Fruit fly (Drosophila melanogaster): ENCODE measurements around the gene atk.

The atk gene

DNA sequence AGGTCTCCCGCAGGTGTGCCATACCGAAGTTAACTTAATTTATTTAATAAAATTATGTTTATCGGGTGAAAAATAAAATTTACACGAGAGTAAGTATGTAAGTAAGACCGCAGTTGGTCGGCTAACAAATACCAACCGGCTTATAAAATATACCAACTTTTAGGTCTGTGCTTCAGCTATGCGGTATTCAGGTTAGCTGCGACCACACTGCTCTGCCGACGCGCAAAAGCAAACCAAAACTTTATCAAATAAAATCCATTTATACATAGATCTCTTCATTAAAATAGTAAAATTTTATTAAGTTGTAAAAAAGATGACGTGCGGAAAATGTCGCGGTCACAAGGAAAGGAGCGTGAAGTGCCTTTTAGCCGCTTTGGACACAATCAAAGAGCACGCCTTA, 28.6 kb downstream of the atk start, which contains the start of the genes mRpL15 and CtIP (continued):
- TF ChIP-seq CG17568 (GFP tag; optimal IDR thresholded peaks at IDR 0.05), result no peak
- TF ChIP-seq HLHmδ (GFP tag; optimal IDR thresholded peaks at IDR 0.05), result no peak
- no peak for TF ChIP-seq psq (GFP tag; optimal IDR thresholded peaks at IDR 0.05)
- no peak for TF ChIP-seq ERR (GFP tag; optimal IDR thresholded peaks at IDR 0.05)
- TF ChIP-seq nerfin-1 (tag; optimal IDR thresholded peaks at IDR 0.05), result no peak
- no peak for TF ChIP-seq C15 (GFP tag; IDR thresholded peaks at IDR 0.05)
- TF ChIP-seq sd (tag; optimal IDR thresholded peaks at IDR 0.05), result peak; percentile 53
- no peak for TF ChIP-seq Hsf (GFP tag; optimal IDR thresholded peaks at IDR 0.05)
- TF ChIP-seq bowl (GFP tag; IDR thresholded peaks at IDR 0.05), result no peak
- TF ChIP-seq Adf1 (GFP tag; IDR thresholded peaks at IDR 0.05), result 0 out of 2 replicates have a peak, but pooled peaks have one; percentile 31
- no peak for TF ChIP-seq cato (GFP tag; optimal IDR thresholded peaks at IDR 0.05; ENCODE audit: borderline replicate concordance)
- TF ChIP-seq emc (GFP tag; optimal IDR thresholded peaks at IDR 0.05), result no peak
- TF ChIP-seq CG14965 (GFP tag; optimal IDR thresholded peaks at IDR 0.05; ENCODE audit: borderline replicate concordance), result no peak
- no peak for TF ChIP-seq corto (GFP tag; optimal IDR thresholded peaks at IDR 0.05)
- TF ChIP-seq CG34224 (GFP tag; IDR thresholded peaks at IDR 0.05; ENCODE audit: partially characterized antibody), result peak; percentile 26; the same call in 1 of the 3 replicates
- no peak for TF ChIP-seq CG7839 (tag; optimal IDR thresholded peaks at IDR 0.05)
- peak; percentile 39; the same call in 1 of the 2 replicates for TF ChIP-seq Bgb (GFP tag; IDR thresholded peaks at IDR 0.05; ENCODE audit: partially characterized antibody)
- peak; percentile 26 for TF ChIP-seq CG10267 (tag; optimal IDR thresholded peaks at IDR 0.05)
- TF ChIP-seq Sry-δ (GFP tag; optimal IDR thresholded peaks at IDR 0.05), result peak; percentile 39
- no peak for TF ChIP-seq CG3163 (GFP tag; optimal IDR thresholded peaks at IDR 0.05)
- no peak for TF ChIP-seq CG8388 (GFP tag; optimal IDR thresholded peaks at IDR 0.05)
- TF ChIP-seq Atf3 (GFP tag; optimal IDR thresholded peaks at IDR 0.05), result no peak
- TF ChIP-seq Nf-YC (tag; optimal IDR thresholded peaks at IDR 0.05), result no peak
- peak; percentile 24 for TF ChIP-seq CG17829 (tag; optimal IDR thresholded peaks at IDR 0.05)

DNA sequence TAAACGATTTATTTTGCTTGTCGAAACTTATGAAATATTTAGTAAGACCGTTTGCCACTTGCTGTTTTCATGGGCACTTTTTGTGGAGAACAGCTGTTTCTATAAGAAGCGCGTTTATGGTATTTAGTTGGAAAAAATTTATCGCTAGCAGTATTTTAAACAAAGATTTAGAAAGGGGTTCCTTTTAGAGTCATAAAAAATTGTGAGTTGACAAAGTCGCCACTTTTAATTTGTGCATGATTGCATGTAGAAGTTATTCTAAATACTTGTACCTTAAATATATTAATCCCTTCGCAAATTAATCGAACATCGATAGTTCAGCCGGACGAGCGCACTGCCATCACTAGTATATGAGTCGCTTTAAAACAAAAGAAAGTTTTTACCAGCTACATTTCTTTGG, 32.4 kb downstream of the atk start, which contains the start of the genes Las and Psn:
TSS of gene Las (minus strand) at position 65 of the 400 bp plus-strand sequence.
TSS of gene Psn (plus strand) at position 172 of the 400 bp plus-strand sequence.
- TF ChIP-seq CG34376 (GFP tag; optimal IDR thresholded peaks at IDR 0.05) (peak; percentile 9), CG16813 (GFP tag; IDR thresholded peaks at IDR 0.05; ENCODE audit: partially characterized antibody) (peak; percentile 59; the same call in 2 of the 3 replicates), CG2202 (tag; optimal IDR thresholded peaks at IDR 0.05) (no peak), Pdp1 (GFP tag; optimal IDR thresholded peaks at IDR 0.05) (peak; percentile 28 to 76), Lhr (GFP tag; optimal IDR thresholded peaks at IDR 0.05) (peak; percentile 9), nom (GFP tag; optimal IDR thresholded peaks at IDR 0.05) (peak; percentile 13), B-H1 (GFP tag; IDR thresholded peaks at IDR 0.05) (no peak), Hsf (GFP tag; optimal IDR thresholded peaks at IDR 0.05) (peak; percentile 18), Ravus (GFP tag; IDR thresholded peaks at IDR 0.05) (no peak), HLH4C (GFP tag; IDR thresholded peaks at IDR 0.05; ENCODE audit: partially characterized antibody) (peak; percentile 66), Chrac-16 (GFP tag; optimal IDR thresholded peaks at IDR 0.05) (peak; percentile 0), CG34224 (GFP tag; IDR thresholded peaks at IDR 0.05; ENCODE audit: partially characterized antibody) (peak; percentile 62), nmo (GFP tag; optimal IDR thresholded peaks at IDR 0.05) (peak; percentile 48), CG12155 (GFP tag; optimal IDR thresholded peaks at IDR 0.05) (peak; percentile 16), Doc3 (GFP tag; IDR thresholded peaks at IDR 0.05; ENCODE audit: partially characterized antibody) (peak; percentile 69), inv (GFP tag; IDR thresholded peaks at IDR 0.05; ENCODE audit: partially characterized antibody) (peak; percentile 45; the same call in 1 of the 2 replicates), CG18476 (GFP tag; optimal IDR thresholded peaks at IDR 0.05) (no peak), ham (GFP tag; IDR thresholded peaks at IDR 0.05) (no peak), CG11723 (GFP tag; optimal IDR thresholded peaks at IDR 0.05) (no peak), CG2678 (tag; optimal IDR thresholded peaks at IDR 0.05) (no peak), CG10267 (tag; optimal IDR thresholded peaks at IDR 0.05) (peak; percentile 62), Sin3A (optimal IDR thresholded peaks at IDR 0.05) (peak; percentile 73), lbe (GFP tag; optimal IDR thresholded peaks at IDR 0.05) (peak; percentile 61), Hmx (GFP tag; optimal IDR thresholded peaks at IDR 0.05) (peak; percentile 3), trem (tag; optimal IDR thresholded peaks at IDR 0.05) (peak; percentile 70), CG33213 (GFP tag; optimal IDR thresholded peaks at IDR 0.05) (peak; percentile 33), hbn (GFP tag; IDR thresholded peaks at IDR 0.05; ENCODE audit: partially characterized antibody) (peak; percentile 58; the same call in 1 of the 2 replicates), phol (tag; optimal IDR thresholded peaks at IDR 0.05) (peak; percentile 36)
